Fruit fly (Drosophila melanogaster) whole organism, embryonic: ENCODE measurements around the gene bun.

ENCODE experiments used
- Adf1 ChIP-seq: fragments of 200-800 bp; sonication (Bioruptor generic); IDR thresholded peaks from 2 replicates; pipeline ENCODE4 v1.3.6; 2022; ENCODE audit warnings: missing biosample characterization, missing genetic modification characterization
- Bgb ChIP-seq: fragments of 200-800 bp; sonication (Bioruptor generic); IDR thresholded peaks from 2 replicates; pipeline ENCODE4 v1.3.6; 2022; ENCODE audit warnings: missing biosample characterization, missing genetic modification characterization; ENCODE audit not compliant: partially characterized antibody
- BtbVII ChIP-seq: fragments of 200-800 bp; sonication (Bioruptor generic); optimal IDR thresholded peaks from 3 replicates; lab custom pipeline; 2017; ENCODE audit warnings: missing biosample characterization, mild to moderate bottlenecking, missing genetic modification characterization
- CG12391 ChIP-seq: fragments of 200-800 bp; sonication (Bioruptor generic); optimal IDR thresholded peaks from 3 replicates; lab custom pipeline; 2018; ENCODE audit warnings: missing biosample characterization, mild to moderate bottlenecking, missing genetic modification characterization, moderate library complexity
- CG12769 ChIP-seq: fragments of 200-800 bp; sonication (Bioruptor generic); optimal IDR thresholded peaks from 2 replicates; lab custom pipeline; 2019; ENCODE audit warnings: missing biosample characterization, mild to moderate bottlenecking, missing genetic modification characterization, moderate library complexity
- CG15479 ChIP-seq: fragments of 200-800 bp; sonication (Bioruptor generic); optimal IDR thresholded peaks from 3 replicates; lab custom pipeline; 2019; ENCODE audit warnings: missing biosample characterization, mild to moderate bottlenecking, missing genetic modification characterization, moderate library complexity
- CG2712 ChIP-seq: fragments of 200-800 bp; optimal IDR thresholded peaks from 3 replicates; lab custom pipeline; 2019; ENCODE audit warnings: missing biosample characterization, mild to moderate bottlenecking, missing genetic modification characterization, moderate library complexity
- CG2889 ChIP-seq: fragments of 200-800 bp; sonication (Bioruptor generic); IDR thresholded peaks from 3 replicates; pipeline ENCODE4 v1.3.6; 2022; ENCODE audit warnings: missing biosample characterization, missing genetic modification characterization
- CG3281 ChIP-seq: fragments of 200-800 bp; sonication (Bioruptor generic); optimal IDR thresholded peaks from 3 replicates; lab custom pipeline; 2017; ENCODE audit warnings: missing biosample characterization, mild to moderate bottlenecking, missing genetic modification characterization
- CG34422 ChIP-seq: fragments of 200-800 bp; sonication (Bioruptor generic); IDR thresholded peaks from 3 replicates; pipeline ENCODE4 v1.3.6; 2022; ENCODE audit warnings: missing biosample characterization, missing genetic modification characterization
- CG42726 ChIP-seq: fragments of 200-800 bp; sonication (Bioruptor generic); IDR thresholded peaks from 2 replicates; pipeline ENCODE4 v1.3.6; 2022; ENCODE audit warnings: missing biosample characterization, missing genetic modification characterization; ENCODE audit not compliant: partially characterized antibody
- CG4424 ChIP-seq: fragments of 200-800 bp; sonication (Bioruptor generic); optimal IDR thresholded peaks from 3 replicates; lab custom pipeline; 2016; ENCODE audit warnings: missing biosample characterization, missing genetic modification characterization
- CG8290 ChIP-seq, 3 experiments: fragments of 200-800 bp; sonication (Bioruptor generic); optimal IDR thresholded peaks; 2 replicates each; lab custom pipeline; 2016 to 2019; ENCODE audit warnings: missing biosample characterization in 3 of 3, missing genetic modification characterization in 3 of 3, mild to moderate bottlenecking in 2 of 3, moderate library complexity in 1 of 3
- CHES-1-like ChIP-seq: fragments of 200-800 bp; sonication (Bioruptor generic); optimal IDR thresholded peaks from 2 replicates; lab custom pipeline; 2016; ENCODE audit warnings: missing biosample characterization, missing genetic modification characterization
- Dbx ChIP-seq: fragments of 200-800 bp; sonication (Bioruptor generic); IDR thresholded peaks from 3 replicates; pipeline ENCODE4 v1.3.6; 2022; ENCODE audit warnings: missing biosample characterization, missing genetic modification characterization
- Dll ChIP-seq: fragments of 200-800 bp; sonication (Bioruptor generic); IDR thresholded peaks from 4 replicates; pipeline ENCODE4 v1.3.6; 2022; ENCODE audit warnings: missing biosample characterization, missing genetic modification characterization; ENCODE audit not compliant: partially characterized antibody
- Doc2 ChIP-seq: fragments of 200-800 bp; sonication (Bioruptor generic); IDR thresholded peaks from 2 replicates; pipeline ENCODE4 v1.3.6; 2022; ENCODE audit warnings: missing biosample characterization, missing genetic modification characterization
- Lhr ChIP-seq: fragments of 200-800 bp; sonication (Bioruptor generic); optimal IDR thresholded peaks from 3 replicates; lab custom pipeline; 2017; ENCODE audit warnings: mild to moderate bottlenecking, missing biosample characterization, missing genetic modification reagents, missing genetic modification characterization
- MBD-R2 ChIP-seq: fragments of 200-800 bp; sonication (Bioruptor generic); IDR thresholded peaks from 2 replicates; pipeline ENCODE4 v1.3.6; 2022; ENCODE audit warnings: missing biosample characterization, missing genetic modification characterization
- MESR4 ChIP-seq: fragments of 200-800 bp; sonication (Bioruptor generic); optimal IDR thresholded peaks from 2 replicates; lab custom pipeline; 2018; ENCODE audit warnings: missing biosample characterization, mild to moderate bottlenecking, missing genetic modification characterization, moderate library complexity
- Max ChIP-seq: fragments of 200-800 bp; sonication (Bioruptor generic); optimal IDR thresholded peaks from 2 replicates; lab custom pipeline; 2016; ENCODE audit warnings: missing biosample characterization, mild to moderate bottlenecking, missing genetic modification characterization
- Med ChIP-seq: fragments of 200-800 bp; sonication (Bioruptor generic); peaks from one replicate; lab custom pipeline; 2016; ENCODE audit warnings: missing biosample characterization, missing genetic modification characterization, mild to moderate bottlenecking, inconsistent platforms, moderate library complexity
- NK7.1 ChIP-seq: fragments of 200-800 bp; sonication (Bioruptor generic); optimal IDR thresholded peaks from 3 replicates; lab custom pipeline; 2016; ENCODE audit warnings: missing biosample characterization, missing genetic modification characterization
- NfI ChIP-seq: fragments of 200-800 bp; sonication (Bioruptor generic); optimal IDR thresholded peaks from 3 replicates; lab custom pipeline; 2018; ENCODE audit warnings: missing biosample characterization, mild to moderate bottlenecking, missing genetic modification characterization, moderate library complexity
- Side ChIP-seq: fragments of 200-800 bp; sonication (Bioruptor generic); optimal IDR thresholded peaks from 2 replicates; lab custom pipeline; 2016; ENCODE audit warnings: missing biosample characterization, missing genetic modification characterization
- Sry-β ChIP-seq: fragments of 200-800 bp; sonication (Bioruptor generic); optimal IDR thresholded peaks from 2 replicates; lab custom pipeline; 2018; ENCODE audit warnings: missing biosample characterization, mild to moderate bottlenecking, missing genetic modification characterization, moderate library complexity
- ato ChIP-seq: fragments of 200-800 bp; sonication (Bioruptor generic); IDR thresholded peaks from 2 replicates; pipeline ENCODE4 v1.3.6; 2022; ENCODE audit warnings: missing biosample characterization, missing genetic modification characterization; ENCODE audit not compliant: partially characterized antibody
- bbx ChIP-seq: fragments of 200-800 bp; sonication (Bioruptor generic); IDR thresholded peaks from 2 replicates; pipeline ENCODE4 v1.3.6; 2022; ENCODE audit warnings: missing biosample characterization, missing genetic modification characterization; ENCODE audit not compliant: partially characterized antibody
- bcd ChIP-seq: fragments of 200-800 bp; sonication (Bioruptor generic); optimal IDR thresholded peaks from 2 replicates; lab custom pipeline; 2017; ENCODE audit warnings: missing biosample characterization, mild to moderate bottlenecking, missing genetic modification characterization
- bigmax ChIP-seq: fragments of 200-800 bp; sonication (Bioruptor generic); optimal IDR thresholded peaks from 2 replicates; lab custom pipeline; 2018; ENCODE audit warnings: missing biosample characterization, mild to moderate bottlenecking, missing genetic modification characterization
- chinmo ChIP-seq: fragments of 200-800 bp; sonication (Bioruptor generic); IDR thresholded peaks from 4 replicates; pipeline ENCODE4 v1.3.6; 2022; ENCODE audit warnings: missing biosample characterization, missing genetic modification characterization; ENCODE audit not compliant: partially characterized antibody
- da ChIP-seq: fragments of 200-800 bp; sonication (Bioruptor generic); optimal IDR thresholded peaks from 2 replicates; lab custom pipeline; 2016; ENCODE audit warnings: missing biosample characterization, missing genetic modification characterization
- dm ChIP-seq: fragments of 200-800 bp; sonication (Bioruptor generic); optimal IDR thresholded peaks from 3 replicates; lab custom pipeline; 2016; ENCODE audit warnings: missing biosample characterization, missing genetic modification characterization
- kni ChIP-seq: fragments of 200-800 bp; sonication (Bioruptor generic); optimal IDR thresholded peaks from 3 replicates; lab custom pipeline; 2017; ENCODE audit warnings: mild to moderate bottlenecking, missing biosample characterization, missing genetic modification reagents, missing genetic modification characterization
- pzg ChIP-seq: fragments of 200-800 bp; sonication (Bioruptor generic); optimal IDR thresholded peaks from 3 replicates; lab custom pipeline; 2018; ENCODE audit warnings: missing biosample characterization, mild to moderate bottlenecking, missing genetic modification characterization, moderate library complexity
- sens ChIP-seq: fragments of 200-800 bp; sonication (Bioruptor generic); peaks from one replicate; lab custom pipeline; 2016; ENCODE audit warnings: missing biosample characterization, missing genetic modification characterization
- sr ChIP-seq: fragments of 200-800 bp; sonication (Bioruptor generic); IDR thresholded peaks from 3 replicates; pipeline ENCODE4 v1.3.6; 2022; ENCODE audit warnings: missing biosample characterization, missing genetic modification characterization
- stwl ChIP-seq: fragments of 200-800 bp; sonication (Bioruptor generic); optimal IDR thresholded peaks from 3 replicates; lab custom pipeline; 2018; ENCODE audit warnings: missing biosample characterization, mild to moderate bottlenecking, missing genetic modification characterization, moderate library complexity
- sug ChIP-seq: fragments of 200-800 bp; optimal IDR thresholded peaks from 2 replicates; lab custom pipeline; 2019; ENCODE audit warnings: missing biosample characterization, mild to moderate bottlenecking, missing genetic modification characterization, moderate library complexity
- twi ChIP-seq: fragments of 200-800 bp; optimal IDR thresholded peaks from 2 replicates; lab custom pipeline; 2019; ENCODE audit warnings: missing biosample characterization, mild to moderate bottlenecking, missing genetic modification characterization, moderate library complexity
- yki ChIP-seq: fragments of >200 bp; optimal IDR thresholded peaks from 3 replicates; lab custom pipeline; 2018

The bun gene

dm6 chr2L:12435976-12436771 lies 110.2 kb downstream of the bun start (continued):
- peak; percentile 84 for TF ChIP-seq CG12769 (tag; lab: Kevin White, UChicago)
- no peak for TF ChIP-seq bcd (GFP tag; lab: Kevin White, UChicago)
- peak; percentile 90 for TF ChIP-seq MBD-R2 (GFP tag; lab: Robert Waterston, UW)
- TF ChIP-seq dm = peak; percentile 11
- peak; percentile 0 for TF ChIP-seq CG2712 (tag; lab: Kevin White, UChicago)
- peak; percentile 30 for TF ChIP-seq CG12391 (tag; lab: Kevin White, UChicago)
- TF ChIP-seq Lhr = no peak
- TF ChIP-seq Sry-β (GFP tag; lab: Kevin White, UChicago) = peak; percentile 89
- peak; percentile 17 for TF ChIP-seq NfI
- TF ChIP-seq sug (tag; lab: Kevin White, UChicago) = peak; percentile 48
- TF ChIP-seq Med = peak; percentile 71
- TF ChIP-seq da (GFP tag; lab: Kevin White, UChicago) = no peak
- peak; percentile 35 for TF ChIP-seq yki (lab: Kevin White, UChicago)
- TF ChIP-seq Doc2 = no peak
- TF ChIP-seq CG3281 = peak; percentile 1
- TF ChIP-seq bigmax (GFP tag; lab: Kevin White, UChicago) = peak; percentile 81
- peak; percentile 54 for TF ChIP-seq pzg (GFP tag; lab: Kevin White, UChicago)
- TF ChIP-seq chinmo (GFP tag; lab: Robert Waterston, UW) = peak; percentile 32; the same call in 1 of the 4 replicates
- peak; percentile 6 for TF ChIP-seq CG8290 (GFP tag; optimal IDR thresholded peaks at IDR 0.05; lab: Kevin White, UChicago)
- TF ChIP-seq CG8290 (tag; optimal IDR thresholded peaks at IDR 0.05; lab: Kevin White, UChicago) = peak in 1 of 2 experiments; percentile 44
- no peak for TF ChIP-seq CG2889 (GFP tag; lab: Robert Waterston, UW)
- 0 out of 3 replicates have a peak, but pooled peaks have one; percentile 7 for TF ChIP-seq sr (GFP tag; lab: Robert Waterston, UW)
- no peak for TF ChIP-seq ato
- TF ChIP-seq sens = no peak
- TF ChIP-seq Dll (GFP tag; lab: Robert Waterston, UW) = 0 out of 4 replicates have a peak, but pooled peaks have one; percentile 3
- peak; percentile 63; the same call in 1 of the 3 replicates for TF ChIP-seq Dbx
- TF ChIP-seq CG4424 (GFP tag; lab: Kevin White, UChicago) = peak; percentile 10
- TF ChIP-seq, all 482 proteins: peak for 71

- TF ChIP-seq stwl (no peak), CG15479 (peak; percentile 84), CG42726 (peak; percentile 45; the same call in 1 of the 2 replicates), Adf1 (GFP tag; lab: Robert Waterston, UW) (peak; percentile 86), sug (tag; lab: Kevin White, UChicago) (peak; percentile 46), sens (peak; percentile 59), MESR4 (peak; percentile 17), pzg (GFP tag; lab: Kevin White, UChicago) (peak; percentile 5), Bgb (GFP tag; lab: Robert Waterston, UW) (0 out of 2 replicates have a peak, but pooled peaks have one; percentile 15), CG12769 (tag; lab: Kevin White, UChicago) (peak; percentile 11), bigmax (GFP tag; lab: Kevin White, UChicago) (peak; percentile 98), twi (tag; lab: Kevin White, UChicago) (peak; percentile 9), Dbx (no peak), Side (no peak), bbx (GFP tag; lab: Robert Waterston, UW) (peak; percentile 20; the same call in 1 of the 2 replicates), CHES-1-like (no peak), MBD-R2 (GFP tag; lab: Robert Waterston, UW) (peak; percentile 28; the same call in 1 of the 2 replicates), dm (peak; percentile 40), chinmo (GFP tag; lab: Robert Waterston, UW) (0 out of 4 replicates have a peak, but pooled peaks have one; percentile 22), Max (GFP tag; lab: Kevin White, UChicago) (no peak), BtbVII (no peak), kni (peak; percentile 34), CG34422 (GFP tag; lab: Robert Waterston, UW) (peak; percentile 51; the same call in 1 of the 3 replicates), NK7.1 (GFP tag; lab: Kevin White, UChicago) (no peak)
- TF ChIP-seq, all 482 proteins: peak for 17
Observed at dm6 chr2L:12435428-12435827, 111.0 kb downstream of the bun start.
